Worm (Caenorhabditis elegans) whole organism, midembryonic: Measurements from ENCODE around the gene col-14.

Source experiments
- T22C8.4 ChIP-seq: fragments of 200-800 bp; sonication (Bioruptor generic); IDR thresholded peaks from 2 replicates; pipeline ENCODE4 v1.3.6; 2022; ENCODE audit warnings: missing genetic modification characterization, missing compliant biosample characterization
- cog-1 ChIP-seq: sonication (generic microtip); optimal IDR thresholded peaks from 2 replicates; lab custom pipeline; 2016; ENCODE audit warnings: missing genetic modification characterization, missing compliant biosample characterization
- flt-1 ChIP-seq: fragments of 200-800 bp; sonication (Bioruptor generic); IDR thresholded peaks from 2 replicates; pipeline ENCODE4 v1.3.6; 2022; ENCODE audit warnings: missing genetic modification characterization, missing compliant biosample characterization
- klf-2 ChIP-seq: fragments of 200-800 bp; sonication (Bioruptor generic); conservative IDR thresholded peaks from 2 replicates; pipeline ENCODE4 v1.3.6; 2022; ENCODE audit warnings: missing genetic modification reagents, missing genetic modification characterization, missing compliant biosample characterization
- med-1 ChIP-seq: sonication (generic microtip); optimal IDR thresholded peaks from 2 replicates; lab custom pipeline; 2017; ENCODE audit warnings: missing genetic modification characterization, mild to moderate bottlenecking, missing compliant biosample characterization, antibody characterized with exemption, missing genetic modification reagents; ENCODE audit not compliant: insufficient read depth
- ref-1 ChIP-seq: fragments of 200-800 bp; sonication (Bioruptor generic); conservative IDR thresholded peaks from 2 replicates; pipeline ENCODE4 v1.3.6; 2022; ENCODE audit warnings: missing genetic modification reagents, missing genetic modification characterization, missing compliant biosample characterization
- tab-1 ChIP-seq: fragments of 200-800 bp; sonication (Bioruptor generic); IDR thresholded peaks from 2 replicates; pipeline ENCODE4 v1.3.6; 2022; ENCODE audit warnings: missing genetic modification characterization, missing compliant biosample characterization
- ztf-23 ChIP-seq: fragments of 200-800 bp; sonication (Bioruptor generic); IDR thresholded peaks from 2 replicates; pipeline ENCODE4 v1.3.6; 2022; ENCODE audit warnings: missing genetic modification reagents, missing genetic modification characterization, missing compliant biosample characterization
- ztf-29 ChIP-seq: fragments of 200-800 bp; sonication (Bioruptor generic); IDR thresholded peaks from 2 replicates; pipeline ENCODE4 v1.3.6; 2022; ENCODE audit warnings: missing genetic modification reagents, missing genetic modification characterization, missing compliant biosample characterization

The col-14 gene

ce11 chrIV:7753108-7753507 lies at the start of gene col-14:
Gene col-14 (plus strand): TSS chrIV:7753408.
- TF ChIP-seq tab-1 (GFP tag; lab: Robert Waterston, UW) (no peak), cog-1 (tag; lab: Kevin White, UChicago) (no peak), ztf-29 (no peak), ref-1 (no peak), ztf-23 (GFP tag; lab: Robert Waterston, UW) (no peak), flt-1 (no peak), klf-2 (GFP tag; lab: Robert Waterston, UW) (no peak), T22C8.4 (GFP tag; lab: Robert Waterston, UW) (no peak), med-1 (GFP tag; lab: Kevin White, UChicago) (no peak)

DNA sequence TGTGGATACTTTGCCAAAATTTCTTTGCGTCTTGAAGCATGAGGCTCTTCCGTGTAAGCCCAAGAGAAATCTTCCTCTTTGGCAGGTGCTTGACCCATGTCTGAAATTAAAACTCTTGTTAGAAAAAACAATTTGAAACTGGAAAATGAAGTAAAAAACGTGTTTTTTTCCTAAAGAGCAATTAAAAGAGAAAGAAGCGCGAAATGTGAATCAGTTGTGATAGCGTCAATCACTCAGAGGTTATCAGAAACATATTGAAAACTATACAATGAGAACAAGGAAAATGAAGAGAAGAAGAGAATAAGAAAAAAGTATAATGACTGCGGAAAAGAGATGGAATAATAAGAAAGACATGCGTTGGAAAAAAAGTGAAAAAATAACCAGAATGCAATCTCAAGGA lies 46.4 kb upstream of the col-14 start, which contains the start of gene F33D4.4:
F33D4.4 (minus strand) TSS at position 101 of the 400 bp plus-strand sequence.
- no peak for TF ChIP-seq klf-2 (GFP tag; lab: Robert Waterston, UW)
- no peak for TF ChIP-seq med-1 (GFP tag; lab: Kevin White, UChicago)
- TF ChIP-seq tab-1 (GFP tag; lab: Robert Waterston, UW), result no peak
- TF ChIP-seq T22C8.4 (GFP tag; lab: Robert Waterston, UW), result no peak
- no peak for TF ChIP-seq flt-1
- no peak for TF ChIP-seq cog-1 (tag; lab: Kevin White, UChicago)
- no peak for TF ChIP-seq ref-1
- TF ChIP-seq ztf-29, result no peak
- no peak for TF ChIP-seq ztf-23 (GFP tag; lab: Robert Waterston, UW)

DNA sequence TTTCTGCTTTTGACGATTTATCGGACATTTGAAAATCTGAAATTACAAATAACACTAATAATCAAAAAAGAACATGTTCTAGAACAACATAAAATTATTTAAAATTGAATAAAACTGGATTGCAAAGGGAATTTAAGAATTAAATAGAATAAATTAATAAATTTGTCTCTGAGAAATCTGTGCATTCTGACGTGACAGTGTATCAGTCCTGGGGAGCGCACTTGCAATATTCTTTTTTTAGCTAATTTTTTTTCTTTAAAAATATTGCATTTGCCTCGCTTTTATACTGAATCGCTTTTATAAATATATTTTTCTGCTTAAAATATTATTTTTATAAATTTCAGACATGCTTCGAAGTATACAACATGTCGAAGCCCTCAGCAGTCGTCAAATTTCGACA lies 43.5 kb upstream of the col-14 start, which contains the start of the genes mrpl-1, emc-6 and mrps-24:
mrpl-1 (minus strand) TSS at position 1 of the 400 bp plus-strand sequence.
emc-6 (minus strand) TSS at position 36 of the 400 bp plus-strand sequence.
mrps-24 (plus strand) TSS at position 345 of the 400 bp plus-strand sequence.
- TF ChIP-seq cog-1 (tag; lab: Kevin White, UChicago) (peak; percentile 3), ztf-29 (no peak)

ce11 chrIV:7710824-7711223 lies 42.4 kb upstream of the col-14 start, which contains the start of gene nhr-8:
Gene nhr-8 (plus strand): TSS chrIV:7710983.
- no peak for TF ChIP-seq ztf-29
- no peak for TF ChIP-seq ztf-23 (GFP tag; lab: Robert Waterston, UW)
- no peak for TF ChIP-seq flt-1
- no peak for TF ChIP-seq klf-2 (GFP tag; lab: Robert Waterston, UW)

DNA sequence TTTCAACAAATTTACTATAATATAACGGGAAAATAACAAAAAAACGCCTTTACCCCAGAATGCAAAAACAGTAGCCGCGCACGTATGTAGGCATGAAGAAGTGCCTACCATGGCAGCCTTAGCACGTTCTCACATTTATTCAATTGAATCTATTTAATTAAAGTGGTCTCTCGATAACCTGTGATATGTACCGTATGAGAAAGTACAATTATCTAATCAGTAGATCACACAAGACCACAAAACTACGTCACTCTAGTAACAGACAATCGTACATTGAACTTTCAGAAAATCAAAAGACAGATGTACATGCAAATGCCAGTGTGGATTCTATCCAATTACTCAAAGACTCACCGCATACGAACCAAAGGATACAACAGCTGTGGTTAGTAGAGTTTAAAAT lies 41.0 kb upstream of the col-14 start:
- TF ChIP-seq flt-1, result no peak
- TF ChIP-seq ztf-29, result no peak
- no peak for TF ChIP-seq ref-1
- TF ChIP-seq med-1 (GFP tag; lab: Kevin White, UChicago), result no peak
- no peak for TF ChIP-seq klf-2 (GFP tag; lab: Robert Waterston, UW)
- TF ChIP-seq tab-1 (GFP tag; lab: Robert Waterston, UW), result no peak
- TF ChIP-seq ztf-23 (GFP tag; lab: Robert Waterston, UW), result no peak
- TF ChIP-seq cog-1 (tag; lab: Kevin White, UChicago), result no peak

- TF ChIP-seq cog-1 (tag; lab: Kevin White, UChicago), result no peak
- no peak for TF ChIP-seq T22C8.4 (GFP tag; lab: Robert Waterston, UW)
- TF ChIP-seq flt-1, result no peak
- TF ChIP-seq tab-1 (GFP tag; lab: Robert Waterston, UW), result no peak
- no peak for TF ChIP-seq ref-1
- no peak for TF ChIP-seq klf-2 (GFP tag; lab: Robert Waterston, UW)
- TF ChIP-seq ztf-23 (GFP tag; lab: Robert Waterston, UW), result no peak
- no peak for TF ChIP-seq med-1 (GFP tag; lab: Kevin White, UChicago)
- TF ChIP-seq ztf-29, result no peak
These were observed 35.3 kb upstream of the col-14 start, which contains the start of gene F33D4.6 for ce11 chrIV:7717916-7718315. Gene F33D4.6 (minus strand): TSS chrIV:7718016.

- no peak for TF ChIP-seq ztf-23 (GFP tag; lab: Robert Waterston, UW)
- TF ChIP-seq ref-1, result no peak
- no peak for TF ChIP-seq med-1 (GFP tag; lab: Kevin White, UChicago)
- TF ChIP-seq cog-1 (tag; lab: Kevin White, UChicago), result no peak
- no peak for TF ChIP-seq tab-1 (GFP tag; lab: Robert Waterston, UW)
- no peak for TF ChIP-seq klf-2 (GFP tag; lab: Robert Waterston, UW)
- TF ChIP-seq ztf-29, result no peak
- TF ChIP-seq flt-1, result no peak
- TF ChIP-seq T22C8.4 (GFP tag; lab: Robert Waterston, UW), result no peak
These were observed 30.4 kb upstream of the col-14 start, which contains the start of gene C50F7.6 for ce11 chrIV:7722806-7723205. Gene C50F7.6 (minus strand): TSS chrIV:7723199.

ce11 chrIV:7723555-7723954 lies 29.7 kb upstream of the col-14 start:
- TF ChIP-seq cog-1 (tag; lab: Kevin White, UChicago) (no peak), T22C8.4 (GFP tag; lab: Robert Waterston, UW) (no peak), ref-1 (no peak), ztf-29 (no peak), med-1 (GFP tag; lab: Kevin White, UChicago) (no peak), ztf-23 (GFP tag; lab: Robert Waterston, UW) (no peak), tab-1 (GFP tag; lab: Robert Waterston, UW) (no peak), klf-2 (GFP tag; lab: Robert Waterston, UW) (no peak), flt-1 (no peak)

- no peak for TF ChIP-seq T22C8.4 (GFP tag; lab: Robert Waterston, UW)
- no peak for TF ChIP-seq tab-1 (GFP tag; lab: Robert Waterston, UW)
- TF ChIP-seq flt-1, result no peak
- TF ChIP-seq med-1 (GFP tag; lab: Kevin White, UChicago), result no peak
- TF ChIP-seq cog-1 (tag; lab: Kevin White, UChicago), result no peak
- TF ChIP-seq ztf-23 (GFP tag; lab: Robert Waterston, UW), result no peak
- no peak for TF ChIP-seq ztf-29
- TF ChIP-seq klf-2 (GFP tag; lab: Robert Waterston, UW), result no peak
- no peak for TF ChIP-seq ref-1
These were observed 28.3 kb upstream of the col-14 start for ce11 chrIV:7724912-7725311.

DNA sequence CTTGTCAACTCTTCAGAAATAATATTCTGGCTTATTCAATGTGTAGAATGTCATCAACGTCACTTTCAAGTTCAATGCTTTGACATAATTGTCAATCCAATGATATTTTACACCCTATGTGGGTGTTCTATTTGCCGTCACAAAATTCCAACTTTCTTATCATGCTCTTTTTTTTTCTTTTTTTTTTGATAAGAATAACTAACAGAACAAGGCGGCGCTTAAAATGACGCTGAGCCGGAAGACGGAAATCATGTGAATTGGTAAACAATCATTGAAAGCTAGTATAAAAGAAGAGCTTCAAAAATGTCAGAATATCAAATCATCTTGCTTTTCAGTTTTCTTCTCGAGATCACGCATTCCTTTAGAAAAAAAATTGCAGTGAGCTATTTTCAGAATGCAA lies 26.9 kb upstream of the col-14 start, which contains the start of gene C50F7.5:
C50F7.5 (plus strand) TSS at position 395 of the 400 bp plus-strand sequence.
- TF ChIP-seq med-1 (GFP tag; lab: Kevin White, UChicago), result no peak
- TF ChIP-seq ref-1, result no peak
- TF ChIP-seq ztf-23 (GFP tag; lab: Robert Waterston, UW), result no peak
- no peak for TF ChIP-seq tab-1 (GFP tag; lab: Robert Waterston, UW)
- no peak for TF ChIP-seq klf-2 (GFP tag; lab: Robert Waterston, UW)
- no peak for TF ChIP-seq ztf-29
- TF ChIP-seq cog-1 (tag; lab: Kevin White, UChicago), result no peak
- TF ChIP-seq flt-1, result no peak
- TF ChIP-seq T22C8.4 (GFP tag; lab: Robert Waterston, UW), result no peak
